Fruit fly (Drosophila melanogaster) whole organism, embryonic: ENCODE data around the gene Cyt-c-p.
A peak's percentile ranks its signal among the peaks of the same experiment; 100 is the strongest.

Experiments
- Adf1 ChIP-seq: fragments of 200-800 bp; sonication (Bioruptor generic); IDR thresholded peaks from 2 replicates; pipeline ENCODE4 v1.3.6; 2022; ENCODE audit warnings: missing biosample characterization, missing genetic modification characterization
- Aef1 ChIP-seq: fragments of 200-800 bp; sonication (Bioruptor generic); IDR thresholded peaks from 3 replicates; pipeline ENCODE4 v1.3.6; 2022; ENCODE audit warnings: missing biosample characterization, missing genetic modification characterization
- Atf-2 ChIP-seq: fragments of 200-800 bp; sonication (Bioruptor generic); optimal IDR thresholded peaks from 2 replicates; lab custom pipeline; 2016; ENCODE audit warnings: missing biosample characterization, missing genetic modification characterization
- Atf6 ChIP-seq: fragments of 200-800 bp; sonication (Bioruptor generic); IDR thresholded peaks from 2 replicates; pipeline ENCODE4 v1.3.6; 2022; ENCODE audit warnings: missing biosample characterization, missing genetic modification characterization
- BEAF-32 ChIP-seq: fragments of 200-800 bp; sonication (Bioruptor generic); optimal IDR thresholded peaks from 3 replicates; lab custom pipeline; 2017; ENCODE audit warnings: missing biosample characterization, missing genetic modification characterization, mild to moderate bottlenecking, moderate library complexity, missing genetic modification reagents
- CG10321 ChIP-seq: fragments of 200-800 bp; sonication (Bioruptor generic); IDR thresholded peaks from 2 replicates; pipeline ENCODE4 v1.3.6; 2022; ENCODE audit warnings: missing biosample characterization, missing genetic modification characterization
- CG11247 ChIP-seq: fragments of 200-800 bp; sonication (Bioruptor generic); IDR thresholded peaks from 2 replicates; pipeline ENCODE4 v1.3.6; 2022; ENCODE audit warnings: missing biosample characterization, missing genetic modification characterization
- CG11456 ChIP-seq: fragments of 200-800 bp; sonication (Bioruptor generic); IDR thresholded peaks from 3 replicates; pipeline ENCODE4 v1.3.6; 2022; ENCODE audit warnings: missing biosample characterization, missing genetic modification characterization
- CG12299 ChIP-seq: fragments of 200-800 bp; sonication (Bioruptor generic); optimal IDR thresholded peaks from 2 replicates; lab custom pipeline; 2018; ENCODE audit warnings: missing biosample characterization, mild to moderate bottlenecking, missing genetic modification characterization
- CG13424 ChIP-seq: fragments of 200-800 bp; sonication (Bioruptor generic); optimal IDR thresholded peaks from 2 replicates; lab custom pipeline; 2019; ENCODE audit warnings: missing biosample characterization, mild to moderate bottlenecking, missing genetic modification characterization, moderate library complexity
- CG13894 ChIP-seq: fragments of 200-800 bp; sonication (Bioruptor generic); optimal IDR thresholded peaks from 3 replicates; lab custom pipeline; 2018; ENCODE audit warnings: missing biosample characterization, mild to moderate bottlenecking, missing genetic modification characterization, moderate library complexity
- CG14014 ChIP-seq: fragments of 200-800 bp; sonication (Bioruptor generic); IDR thresholded peaks from 2 replicates; pipeline ENCODE4 v1.3.6; 2022; ENCODE audit warnings: missing biosample characterization, missing genetic modification characterization
- CG15479 ChIP-seq: fragments of 200-800 bp; sonication (Bioruptor generic); optimal IDR thresholded peaks from 3 replicates; lab custom pipeline; 2019; ENCODE audit warnings: missing biosample characterization, mild to moderate bottlenecking, missing genetic modification characterization, moderate library complexity
- CG15601 ChIP-seq: fragments of 200-800 bp; sonication (Bioruptor generic); optimal IDR thresholded peaks from 3 replicates; lab custom pipeline; 2019; ENCODE audit warnings: missing biosample characterization, mild to moderate bottlenecking, missing genetic modification characterization, moderate library complexity
- CG1832 ChIP-seq: fragments of 200-800 bp; sonication (Bioruptor generic); optimal IDR thresholded peaks from 2 replicates; lab custom pipeline; 2017; ENCODE audit warnings: missing biosample characterization, mild to moderate bottlenecking, missing genetic modification characterization, inconsistent platforms
- CG18764 ChIP-seq: fragments of 200-800 bp; sonication (Bioruptor generic); optimal IDR thresholded peaks from 3 replicates; lab custom pipeline; 2016; ENCODE audit warnings: missing biosample characterization, missing genetic modification characterization
- CG3281 ChIP-seq: fragments of 200-800 bp; sonication (Bioruptor generic); optimal IDR thresholded peaks from 3 replicates; lab custom pipeline; 2017; ENCODE audit warnings: missing biosample characterization, mild to moderate bottlenecking, missing genetic modification characterization
- CG4617 ChIP-seq: fragments of 200-800 bp; sonication (Bioruptor generic); optimal IDR thresholded peaks from 3 replicates; lab custom pipeline; 2016; ENCODE audit warnings: missing biosample characterization, missing genetic modification characterization, borderline replicate concordance
- CG4854 ChIP-seq: fragments of 200-800 bp; sonication (Bioruptor generic); optimal IDR thresholded peaks from 2 replicates; lab custom pipeline; 2016; ENCODE audit warnings: missing biosample characterization, missing genetic modification characterization, inconsistent platforms
- CG6683 ChIP-seq: fragments of 200-800 bp; sonication (Bioruptor generic); optimal IDR thresholded peaks from 2 replicates; lab custom pipeline; 2017; ENCODE audit warnings: missing biosample characterization, mild to moderate bottlenecking, missing genetic modification characterization, missing genetic modification reagents
- CG6791 ChIP-seq: fragments of 200-800 bp; sonication (Bioruptor generic); IDR thresholded peaks from 3 replicates; pipeline ENCODE4 v1.3.6; 2022; ENCODE audit warnings: missing biosample characterization, missing genetic modification characterization; ENCODE audit not compliant: partially characterized antibody
- CG7271 ChIP-seq: fragments of 200-800 bp; sonication (Bioruptor generic); optimal IDR thresholded peaks from 2 replicates; lab custom pipeline; 2018; ENCODE audit warnings: missing biosample characterization, mild to moderate bottlenecking, missing genetic modification characterization, moderate library complexity
- CG8478 ChIP-seq: fragments of >200 bp; optimal IDR thresholded peaks from 2 replicates; lab custom pipeline; 2018
- D19B ChIP-seq: fragments of 200-800 bp; sonication (Bioruptor generic); optimal IDR thresholded peaks from 2 replicates; lab custom pipeline; 2017; ENCODE audit warnings: missing biosample characterization, mild to moderate bottlenecking, missing genetic modification characterization
- Elba2 ChIP-seq: fragments of 200-800 bp; sonication (Bioruptor generic); optimal IDR thresholded peaks from 3 replicates; lab custom pipeline; 2016; ENCODE audit warnings: missing biosample characterization, missing genetic modification characterization
- Gug ChIP-seq: fragments of 200-800 bp; sonication (Bioruptor generic); IDR thresholded peaks from 4 replicates; pipeline ENCODE4 v1.3.6; 2022; ENCODE audit warnings: missing biosample characterization, missing genetic modification characterization
- Hr51 ChIP-seq, 2 experiments: fragments of 200-800 bp; sonication (Bioruptor generic); optimal IDR thresholded peaks; 2 replicates in 1 of 2; 3 replicates in 1 of 2; lab custom pipeline; 2016 to 2018; ENCODE audit warnings: missing biosample characterization in 2 of 2, missing genetic modification characterization in 2 of 2, mild to moderate bottlenecking in 1 of 2, moderate library complexity in 1 of 2
- Optix ChIP-seq: fragments of 200-800 bp; sonication (Bioruptor generic); IDR thresholded peaks from 3 replicates; pipeline ENCODE4 v1.3.6; 2022; ENCODE audit warnings: missing biosample characterization, missing genetic modification characterization
- Ravus ChIP-seq: fragments of 200-800 bp; sonication (Bioruptor generic); IDR thresholded peaks from 2 replicates; pipeline ENCODE4 v1.3.6; 2022; ENCODE audit warnings: missing biosample characterization, missing genetic modification characterization
- Ssrp ChIP-seq: fragments of 200-800 bp; sonication (Bioruptor generic); optimal IDR thresholded peaks from 2 replicates; lab custom pipeline; 2018; ENCODE audit warnings: missing biosample characterization, mild to moderate bottlenecking, missing genetic modification characterization, moderate library complexity
- ac ChIP-seq: fragments of 200-800 bp; sonication (Bioruptor generic); optimal IDR thresholded peaks from 3 replicates; lab custom pipeline; 2017; ENCODE audit warnings: missing biosample characterization, mild to moderate bottlenecking, missing genetic modification characterization
- ash1 ChIP-seq: fragments of 200-800 bp; sonication (Bioruptor generic); optimal IDR thresholded peaks from 2 replicates; lab custom pipeline; 2018; ENCODE audit warnings: missing biosample characterization, mild to moderate bottlenecking, missing genetic modification characterization
- dati ChIP-seq: fragments of 200-800 bp; sonication (Bioruptor generic); IDR thresholded peaks from 2 replicates; pipeline ENCODE4 v1.3.6; 2022; ENCODE audit warnings: missing biosample characterization, missing genetic modification characterization
- en ChIP-seq: fragments of 200-800 bp; sonication (Bioruptor generic); optimal IDR thresholded peaks from 2 replicates; lab custom pipeline; 2016; ENCODE audit warnings: missing biosample characterization, missing genetic modification characterization
- fu2 ChIP-seq: fragments of 200-800 bp; sonication (Bioruptor generic); optimal IDR thresholded peaks from 2 replicates; lab custom pipeline; 2016; ENCODE audit warnings: missing biosample characterization, missing genetic modification characterization
- gcm ChIP-seq: fragments of 200-800 bp; sonication (Bioruptor generic); optimal IDR thresholded peaks from 2 replicates; lab custom pipeline; 2019; ENCODE audit warnings: missing biosample characterization, mild to moderate bottlenecking, missing genetic modification characterization, moderate library complexity
- grau ChIP-seq: fragments of 200-800 bp; optimal IDR thresholded peaks from 3 replicates; lab custom pipeline; 2019; ENCODE audit warnings: missing biosample characterization, mild to moderate bottlenecking, missing genetic modification characterization, moderate library complexity
- hb ChIP-seq: fragments of 200-800 bp; sonication (Bioruptor generic); IDR thresholded peaks from 3 replicates; pipeline ENCODE4 v1.3.6; 2022; ENCODE audit warnings: missing biosample characterization, missing genetic modification characterization; ENCODE audit not compliant: partially characterized antibody
- lab ChIP-seq: fragments of 200-800 bp; sonication (Bioruptor generic); optimal IDR thresholded peaks from 3 replicates; lab custom pipeline; 2017; ENCODE audit warnings: missing biosample characterization, missing genetic modification characterization, mild to moderate bottlenecking, moderate library complexity, missing genetic modification reagents
- nau ChIP-seq: fragments of 200-800 bp; sonication (Bioruptor generic); optimal IDR thresholded peaks from 3 replicates; lab custom pipeline; 2017; ENCODE audit warnings: missing biosample characterization, mild to moderate bottlenecking, missing genetic modification characterization, missing genetic modification reagents
- schlank ChIP-seq: fragments of 200-800 bp; sonication (Bioruptor generic); optimal IDR thresholded peaks from 2 replicates; lab custom pipeline; 2018; ENCODE audit warnings: missing biosample characterization, mild to moderate bottlenecking, missing genetic modification characterization
- sima ChIP-seq: fragments of 200-800 bp; sonication (Bioruptor generic); optimal IDR thresholded peaks from 2 replicates; lab custom pipeline; 2016; ENCODE audit warnings: missing biosample characterization, missing genetic modification characterization
- sisA ChIP-seq: fragments of 200-800 bp; sonication (Bioruptor generic); IDR thresholded peaks from 2 replicates; pipeline ENCODE4 v1.3.6; 2022; ENCODE audit warnings: missing biosample characterization, missing genetic modification characterization
- sr ChIP-seq: fragments of 200-800 bp; sonication (Bioruptor generic); IDR thresholded peaks from 3 replicates; pipeline ENCODE4 v1.3.6; 2022; ENCODE audit warnings: missing biosample characterization, missing genetic modification characterization
- tap ChIP-seq: fragments of 200-800 bp; optimal IDR thresholded peaks from 3 replicates; lab custom pipeline; 2019; ENCODE audit warnings: missing biosample characterization, mild to moderate bottlenecking, missing genetic modification characterization, moderate library complexity
- tna ChIP-seq: fragments of 200-800 bp; sonication (Bioruptor generic); IDR thresholded peaks from 2 replicates; pipeline ENCODE4 v1.3.6; 2022; ENCODE audit warnings: missing biosample characterization, missing genetic modification characterization; ENCODE audit not compliant: partially characterized antibody
- tup ChIP-seq: fragments of 200-800 bp; sonication (Bioruptor generic); optimal IDR thresholded peaks from 2 replicates; lab custom pipeline; 2016; ENCODE audit warnings: missing biosample characterization, mild to moderate bottlenecking, missing genetic modification characterization, moderate library complexity
- yki ChIP-seq: fragments of >200 bp; optimal IDR thresholded peaks from 3 replicates; lab custom pipeline; 2018

The Cyt-c-p gene

dm6 chr2L:16715841-16716701, 3.7 kb upstream of the Cyt-c-p start, which contains the start of the genes Cyt-c-d and CG31808 (continued):
- TF ChIP-seq tna (GFP tag; lab: Robert Waterston, UW), result no peak; the same call in 1 of the 2 replicates
- peak; percentile 90 for TF ChIP-seq Ravus (GFP tag; lab: Robert Waterston, UW)
- peak; percentile 98 for TF ChIP-seq Aef1 (GFP tag; lab: Robert Waterston, UW)
- no peak for TF ChIP-seq CG8478 (lab: Kevin White, UChicago)
- TF ChIP-seq fu2 (GFP tag; lab: Kevin White, UChicago), result peak; percentile 83
- TF ChIP-seq nau, result peak; percentile 98
- TF ChIP-seq CG7271 (tag; lab: Kevin White, UChicago), result peak; percentile 78
- TF ChIP-seq CG15479, result no peak
- 0 out of 3 replicates have a peak, but pooled peaks have one; percentile 42 for TF ChIP-seq hb (GFP tag; lab: Robert Waterston, UW)
- peak; percentile 93 for TF ChIP-seq CG3281 (GFP tag; lab: Kevin White, UChicago)
- peak; percentile 94 for TF ChIP-seq CG11247
- TF ChIP-seq D19B (GFP tag; lab: Kevin White, UChicago), result peak; percentile 78
- peak; percentile 53 for TF ChIP-seq CG1832 (GFP tag; lab: Kevin White, UChicago)
- peak; percentile 98 for TF ChIP-seq CG13424 (tag; lab: Kevin White, UChicago)
- peak; percentile 92 for TF ChIP-seq CG4617 (GFP tag; lab: Kevin White, UChicago)
- peak; percentile 79 for TF ChIP-seq ac (GFP tag; lab: Kevin White, UChicago)
- peak; percentile 97 for TF ChIP-seq Ssrp (tag; lab: Kevin White, UChicago)
- TF ChIP-seq gcm (GFP tag; lab: Kevin White, UChicago), result peak; percentile 98
- no peak for TF ChIP-seq Elba2 (GFP tag; lab: Kevin White, UChicago)
- peak; percentile 85 for TF ChIP-seq en
- TF ChIP-seq Gug (GFP tag; lab: Robert Waterston, UW), result peak; percentile 92
- TF ChIP-seq Optix (GFP tag; lab: Robert Waterston, UW), result peak; percentile 98
- TF ChIP-seq CG10321, result peak; percentile 68; the same call in 1 of the 2 replicates
- peak; percentile 70 for TF ChIP-seq schlank
- peak; percentile 90 for TF ChIP-seq Atf-2 (GFP tag; lab: Kevin White, UChicago)
- TF ChIP-seq CG6683 (GFP tag; lab: Kevin White, UChicago), result peak; percentile 95
- TF ChIP-seq Hr51 (GFP tag; optimal IDR thresholded peaks at IDR 0.05; lab: Kevin White, UChicago), result peak; percentile 85 to 98
- peak; percentile 92 for TF ChIP-seq tup (GFP tag; lab: Kevin White, UChicago)
- peak; percentile 96 for TF ChIP-seq grau (tag; lab: Kevin White, UChicago)
- peak; percentile 77 for TF ChIP-seq Adf1
- TF ChIP-seq tap, result peak; percentile 97
- peak; percentile 68 for TF ChIP-seq sima (GFP tag; lab: Kevin White, UChicago)
- TF ChIP-seq CG12299 (tag; lab: Kevin White, UChicago), result peak; percentile 96
- TF ChIP-seq CG14014 (GFP tag; lab: Robert Waterston, UW), result peak; percentile 96
- TF ChIP-seq CG4854, result peak; percentile 92
- peak; percentile 92 for TF ChIP-seq CG11456 (GFP tag; lab: Robert Waterston, UW)
- peak; percentile 77 for TF ChIP-seq yki
- TF ChIP-seq BEAF-32 (GFP tag; lab: Kevin White, UChicago), result peak; percentile 8
- peak; percentile 97 for TF ChIP-seq sisA
- TF ChIP-seq lab (GFP tag; lab: Kevin White, UChicago), result peak; percentile 98
- peak; percentile 94 for TF ChIP-seq CG18764 (GFP tag; lab: Kevin White, UChicago)
- TF ChIP-seq dati (GFP tag; lab: Robert Waterston, UW), result peak; percentile 90
- peak; percentile 2 for TF ChIP-seq CG13894 (tag; lab: Kevin White, UChicago)
- peak; percentile 87 for TF ChIP-seq sr (GFP tag; lab: Robert Waterston, UW)
- TF ChIP-seq CG6791, result peak; percentile 42; the same call in 1 of the 3 replicates
- TF ChIP-seq Atf6 (GFP tag; lab: Robert Waterston, UW), result peak; percentile 96
- TF ChIP-seq CG15601 (tag; lab: Kevin White, UChicago), result peak; percentile 96
- no peak for TF ChIP-seq ash1
